Fruit fly (Drosophila melanogaster) whole organism, pupa: ENCODE measurements around the gene CG43321.

Source experiments
- CG12605 ChIP-seq: fragments of 200-800 bp; sonication (Bioruptor generic); IDR thresholded peaks from 2 replicates; pipeline ENCODE4 v1.3.6; 2022; ENCODE audit warnings: missing biosample characterization, missing genetic modification characterization
- CG13204 ChIP-seq: fragments of 200-800 bp; sonication (Bioruptor generic); optimal IDR thresholded peaks from 2 replicates; lab custom pipeline; 2018; ENCODE audit warnings: missing biosample characterization, mild to moderate bottlenecking, missing genetic modification characterization, moderate library complexity
- CG14655 ChIP-seq: fragments of 200-800 bp; sonication (Bioruptor generic); optimal IDR thresholded peaks from 3 replicates; lab custom pipeline; 2017; ENCODE audit warnings: mild to moderate bottlenecking, missing biosample characterization, missing genetic modification reagents, missing genetic modification characterization
- CG15710 ChIP-seq: fragments of 200-800 bp; sonication (Bioruptor generic); optimal IDR thresholded peaks from 2 replicates; lab custom pipeline; 2018; ENCODE audit warnings: missing biosample characterization, mild to moderate bottlenecking, missing genetic modification characterization, moderate library complexity
- CG17806 ChIP-seq: fragments of 200-800 bp; sonication (Bioruptor generic); optimal IDR thresholded peaks from 2 replicates; lab custom pipeline; 2018; ENCODE audit warnings: missing biosample characterization, mild to moderate bottlenecking, missing genetic modification characterization, moderate library complexity
- CG32121 ChIP-seq: fragments of 200-800 bp; sonication (Bioruptor generic); IDR thresholded peaks from 2 replicates; pipeline ENCODE4 v1.3.6; 2022; ENCODE audit warnings: missing biosample characterization, missing genetic modification characterization
- CG34367 ChIP-seq: fragments of 200-800 bp; sonication (Bioruptor generic); optimal IDR thresholded peaks from 2 replicates; lab custom pipeline; 2018; ENCODE audit warnings: missing biosample characterization, mild to moderate bottlenecking, missing genetic modification characterization
- CG4496 ChIP-seq: fragments of 200-800 bp; sonication (Bioruptor generic); IDR thresholded peaks from 3 replicates; pipeline ENCODE4 v1.3.6; 2022; ENCODE audit warnings: missing biosample characterization, missing genetic modification characterization
- CG8301 ChIP-seq: fragments of 200-800 bp; sonication (Bioruptor generic); optimal IDR thresholded peaks from 2 replicates; lab custom pipeline; 2018; ENCODE audit warnings: missing biosample characterization, mild to moderate bottlenecking, missing genetic modification characterization
- D1 ChIP-seq: fragments of 200-800 bp; sonication (Bioruptor generic); optimal IDR thresholded peaks from 2 replicates; lab custom pipeline; 2018; ENCODE audit warnings: missing biosample characterization, mild to moderate bottlenecking, missing genetic modification characterization, moderate library complexity
- Pif1A ChIP-seq: fragments of 200-800 bp; sonication (Bioruptor generic); optimal IDR thresholded peaks from 3 replicates; lab custom pipeline; 2016; ENCODE audit warnings: missing biosample characterization, missing genetic modification characterization
- Pif1B ChIP-seq: fragments of 200-800 bp; sonication (Bioruptor generic); optimal IDR thresholded peaks from 3 replicates; lab custom pipeline; 2016; ENCODE audit warnings: missing biosample characterization, missing genetic modification characterization
- gl ChIP-seq: fragments of 200-800 bp; sonication (Bioruptor generic); optimal IDR thresholded peaks from 2 replicates; lab custom pipeline; 2018; ENCODE audit warnings: missing biosample characterization, mild to moderate bottlenecking, missing genetic modification characterization

DNA sequence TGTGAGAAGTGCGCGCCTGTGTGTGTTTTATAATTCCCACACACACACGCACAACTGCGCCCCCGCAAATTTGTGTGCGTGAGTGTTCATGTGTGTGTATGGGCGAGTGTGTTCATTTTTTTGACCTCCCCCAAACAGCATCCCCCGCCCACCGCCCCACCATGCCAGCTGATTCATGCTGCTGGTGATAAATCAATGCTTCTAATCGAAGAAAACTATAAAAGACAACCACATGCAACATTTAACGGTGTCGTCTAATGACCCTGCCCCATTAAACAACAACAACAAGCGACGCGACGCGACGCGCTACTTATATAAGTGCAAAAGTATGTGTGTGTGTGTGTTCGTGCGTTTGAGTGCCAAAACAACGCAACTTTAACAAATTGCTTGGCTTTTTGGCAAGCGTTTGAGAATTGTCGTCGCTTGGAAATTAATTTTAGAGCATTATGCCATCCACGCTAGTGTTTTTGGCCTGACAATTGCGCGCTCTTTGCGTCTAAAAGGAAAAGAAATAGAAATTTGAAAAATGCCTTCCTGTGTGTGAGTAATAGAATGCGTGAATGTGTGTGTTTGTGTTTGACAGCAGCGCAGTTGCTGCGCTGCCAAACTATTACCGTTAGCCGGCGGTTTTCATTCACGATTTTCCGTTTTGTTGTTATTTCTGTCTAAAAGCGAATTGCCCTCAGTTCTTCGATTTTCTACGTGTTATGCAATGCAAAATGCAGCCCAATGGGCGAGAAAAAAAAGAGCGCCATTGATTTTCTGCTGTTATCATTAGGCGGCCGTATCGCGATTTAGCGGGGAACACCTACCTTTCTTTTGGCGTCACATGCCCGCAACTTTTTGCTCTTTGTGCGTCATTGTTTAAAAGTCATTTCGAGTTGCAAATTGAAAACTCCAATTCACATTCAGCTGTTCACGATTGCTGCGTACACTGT, 26.6 kb downstream of the CG43321 start:
- no peak for TF ChIP-seq CG17806 (tag; lab: Kevin White, UChicago)
- TF ChIP-seq CG8301, result no peak
- no peak for TF ChIP-seq CG12605 (GFP tag; lab: Robert Waterston, UW)
- no peak for TF ChIP-seq Pif1B (GFP tag; lab: Kevin White, UChicago)
- TF ChIP-seq CG15710 (tag; lab: Kevin White, UChicago), result no peak
- no peak for TF ChIP-seq Pif1A (GFP tag; lab: Kevin White, UChicago)
- no peak for TF ChIP-seq gl (tag; lab: Kevin White, UChicago)
- no peak for TF ChIP-seq CG34367 (tag; lab: Kevin White, UChicago)
- TF ChIP-seq CG4496 (GFP tag; lab: Robert Waterston, UW), result no peak
- TF ChIP-seq CG14655 (GFP tag; lab: Kevin White, UChicago), result no peak
- no peak for TF ChIP-seq CG32121 (GFP tag; lab: Robert Waterston, UW)
- no peak for TF ChIP-seq CG13204
- TF ChIP-seq D1 (tag; lab: Kevin White, UChicago), result no peak
